Worm (Caenorhabditis elegans) whole organism, L4 larva: ENCODE data around the gene rps-21.
A peak's percentile ranks its signal among the peaks of the same experiment; 100 is the strongest.

ENCODE experiments used
- F44E2.7 ChIP-seq: fragments of 200-800 bp; sonication (Bioruptor generic); IDR thresholded peaks from 2 replicates; pipeline ENCODE4 v2.1.2; 2022; ENCODE audit warnings: missing genetic modification characterization, missing compliant biosample characterization
- T20F7.1 ChIP-seq: fragments of 200-800 bp; sonication (Bioruptor generic); optimal IDR thresholded peaks from 2 replicates; lab custom pipeline; 2018; ENCODE audit warnings: mild to moderate bottlenecking, missing genetic modification characterization, missing compliant biosample characterization
- aha-1 ChIP-seq: fragments of 150-350 bp; peaks from one replicate; lab custom pipeline; 2014; ENCODE audit warnings: missing biosample characterization, missing genetic modification characterization
- ama-1 ChIP-seq: fragments of 150-350 bp; optimal IDR thresholded peaks from 2 replicates; lab custom pipeline; 2014; ENCODE audit warnings: inconsistent platforms, mixed read lengths
- attf-4 ChIP-seq: sonication (generic microtip); optimal IDR thresholded peaks from 3 replicates; lab custom pipeline; 2017; ENCODE audit warnings: missing biosample characterization, missing genetic modification characterization
- ceh-28 ChIP-seq: fragments of 150-350 bp; optimal IDR thresholded peaks from 2 replicates; lab custom pipeline; 2014; ENCODE audit warnings: missing biosample characterization, missing genetic modification reagents, missing genetic modification characterization
- ceh-44 ChIP-seq: fragments of 200-800 bp; sonication (Bioruptor generic); IDR thresholded peaks from 2 replicates; pipeline ENCODE4 v1.3.6; 2022; ENCODE audit warnings: missing genetic modification reagents, missing genetic modification characterization, missing compliant biosample characterization
- ceh-82 ChIP-seq: sonication (generic microtip); optimal IDR thresholded peaks from 2 replicates; lab custom pipeline; 2017; ENCODE audit warnings: missing biosample characterization, missing genetic modification characterization
- cey-2 ChIP-seq: sonication (generic microtip); optimal IDR thresholded peaks from 3 replicates; lab custom pipeline; 2017; ENCODE audit warnings: missing genetic modification characterization, mild to moderate bottlenecking, missing compliant biosample characterization, antibody characterized with exemption, borderline replicate concordance; ENCODE audit not compliant: insufficient read depth
- daf-12 ChIP-seq: fragments of 150-350 bp; optimal IDR thresholded peaks from 2 replicates; lab custom pipeline; 2014; ENCODE audit warnings: missing biosample characterization, missing genetic modification reagents, missing genetic modification characterization
- daf-16 ChIP-seq, 3 experiments: sonication (generic microtip); optimal IDR thresholded peaks; 2 replicates each; lab custom pipeline; 2016 to 2017; ENCODE audit warnings: missing genetic modification characterization in 3 of 3, missing genetic modification reagents in 3 of 3, mild to moderate bottlenecking in 2 of 3, missing compliant biosample characterization in 2 of 3, missing biosample characterization in 1 of 3, moderate library complexity in 1 of 3
- dmd-9 ChIP-seq: fragments of 200-800 bp; sonication (Bioruptor generic); IDR thresholded peaks from 2 replicates; pipeline ENCODE4 v1.3.6; 2022; ENCODE audit warnings: missing genetic modification reagents, missing genetic modification characterization, missing compliant biosample characterization
- dpl-1 ChIP-seq: fragments of 150-350 bp; optimal IDR thresholded peaks from 2 replicates; lab custom pipeline; 2014; ENCODE audit warnings: missing biosample characterization, missing genetic modification reagents, missing genetic modification characterization
- dve-1 ChIP-seq: sonication (generic microtip); optimal IDR thresholded peaks from 2 replicates; lab custom pipeline; 2017; ENCODE audit warnings: antibody characterized with exemption, mild to moderate bottlenecking, missing genetic modification characterization, missing compliant biosample characterization; ENCODE audit not compliant: insufficient read depth
- fkh-10 ChIP-seq: fragments of 150-350 bp; optimal IDR thresholded peaks from 2 replicates; lab custom pipeline; 2014; ENCODE audit warnings: missing biosample characterization, missing genetic modification reagents, missing genetic modification characterization
- fos-1 ChIP-seq: fragments of 150-350 bp; optimal IDR thresholded peaks from 2 replicates; lab custom pipeline; 2014; ENCODE audit warnings: missing biosample characterization, missing genetic modification characterization
- gei-8 ChIP-seq: fragments of 200-800 bp; sonication (Bioruptor generic); optimal IDR thresholded peaks from 2 replicates; lab custom pipeline; 2018; ENCODE audit warnings: mild to moderate bottlenecking, missing genetic modification characterization, missing compliant biosample characterization
- hif-1 ChIP-seq, 2 experiments: sonication (generic microtip); optimal IDR thresholded peaks; 2 replicates each; lab custom pipeline; 2016 to 2017; ENCODE audit warnings: missing compliant biosample characterization in 2 of 2, missing genetic modification characterization in 2 of 2, missing genetic modification reagents in 2 of 2, missing genotype in 2 of 2, mild to moderate bottlenecking in 1 of 2
- hlh-11 ChIP-seq: fragments of 200-800 bp; sonication (Bioruptor generic); optimal IDR thresholded peaks from 2 replicates; lab custom pipeline; 2018; ENCODE audit warnings: mild to moderate bottlenecking, missing genetic modification characterization, missing compliant biosample characterization
- hlh-30 ChIP-seq: sonication (generic microtip); optimal IDR thresholded peaks from 2 replicates; lab custom pipeline; 2017; ENCODE audit warnings: antibody characterized with exemption, mild to moderate bottlenecking, missing genetic modification characterization, missing compliant biosample characterization; ENCODE audit not compliant: insufficient read depth
- hmg-1.1 ChIP-seq: fragments of 200-800 bp; sonication (Bioruptor generic); IDR thresholded peaks from 2 replicates; pipeline ENCODE4 v1.3.6; 2022; ENCODE audit warnings: missing genetic modification reagents, missing genetic modification characterization, missing compliant biosample characterization
- lin-13 ChIP-seq: fragments of 150-350 bp; optimal IDR thresholded peaks from 2 replicates; lab custom pipeline; 2014; ENCODE audit warnings: missing biosample characterization, missing genetic modification reagents, missing genetic modification characterization
- lin-38 ChIP-seq: fragments of 200-800 bp; sonication (Bioruptor generic); IDR thresholded peaks from 2 replicates; pipeline ENCODE4 v1.3.6; 2022; ENCODE audit warnings: missing genetic modification reagents, missing genetic modification characterization, missing compliant biosample characterization
- lin-39 ChIP-seq: fragments of 150-350 bp; optimal IDR thresholded peaks from 2 replicates; lab custom pipeline; 2014; ENCODE audit warnings: missing biosample characterization, missing genetic modification reagents, missing genetic modification characterization
- lsy-2 ChIP-seq, 2 experiments: fragments of 150-350 bp in 1 of 2; sonication (generic microtip) in 1 of 2; optimal IDR thresholded peaks; 2 replicates each; lab custom pipeline; 2014 to 2017; ENCODE audit warnings: missing biosample characterization in 2 of 2, missing genetic modification characterization in 2 of 2
- madf-5 ChIP-seq, 2 experiments: fragments of 200-800 bp; sonication (Bioruptor generic); IDR thresholded peaks; 2 replicates each; pipeline ENCODE4 v1.3.6; 2022; ENCODE audit warnings: missing compliant biosample characterization in 2 of 2, missing genetic modification characterization in 2 of 2
- mep-1 ChIP-seq: fragments of 150-350 bp; sonication (generic microtip); optimal IDR thresholded peaks from 3 replicates; lab custom pipeline; 2014; ENCODE audit warnings: missing biosample characterization, missing genetic modification characterization
- mes-2 ChIP-seq: sonication (generic microtip); optimal IDR thresholded peaks from 2 replicates; lab custom pipeline; 2016; ENCODE audit warnings: missing genotype, mild to moderate bottlenecking, missing genetic modification characterization, missing compliant biosample characterization; ENCODE audit not compliant: poor library complexity, severe bottlenecking
- mxl-3 ChIP-seq: fragments of 200-800 bp; sonication (Bioruptor generic); optimal IDR thresholded peaks from 2 replicates; lab custom pipeline; 2018; ENCODE audit warnings: mild to moderate bottlenecking, missing genetic modification characterization, missing compliant biosample characterization
- nhr-11 ChIP-seq: fragments of 150-350 bp; optimal IDR thresholded peaks from 2 replicates; lab custom pipeline; 2014; ENCODE audit warnings: missing biosample characterization, missing genetic modification characterization
- nhr-111 ChIP-seq: fragments of 200-800 bp; sonication (Bioruptor generic); optimal IDR thresholded peaks from 2 replicates; lab custom pipeline; 2018; ENCODE audit warnings: mild to moderate bottlenecking, missing genetic modification characterization, missing compliant biosample characterization
- nhr-28 ChIP-seq: fragments of 150-350 bp; optimal IDR thresholded peaks from 2 replicates; lab custom pipeline; 2014; ENCODE audit warnings: missing biosample characterization, missing genetic modification characterization
- nhr-6 ChIP-seq: fragments of 150-350 bp; optimal IDR thresholded peaks from 2 replicates; lab custom pipeline; 2014; ENCODE audit warnings: missing biosample characterization, missing genetic modification characterization
- nhr-76 ChIP-seq: fragments of 150-350 bp; optimal IDR thresholded peaks from 2 replicates; lab custom pipeline; 2014; ENCODE audit warnings: missing biosample characterization, missing genetic modification characterization
- nhr-77 ChIP-seq: fragments of 150-350 bp; optimal IDR thresholded peaks from 2 replicates; lab custom pipeline; 2014; ENCODE audit warnings: missing biosample characterization, missing genetic modification characterization
- pha-4 ChIP-seq, 2 experiments: fragments of 150-350 bp in 1 of 2; fragments of 200-800 bp in 1 of 2; sonication (Bioruptor generic) in 1 of 2; IDR thresholded peaks in 1 of 2; optimal IDR thresholded peaks in 1 of 2; 2 replicates each; pipeline versions ENCODE4 v1.3.6 to Lab custom; 2014 to 2022; ENCODE audit warnings: missing genetic modification characterization in 2 of 2, missing genetic modification reagents in 2 of 2, missing biosample characterization in 1 of 2, missing compliant biosample characterization in 1 of 2
- php-3 ChIP-seq: fragments of 200-800 bp; sonication (Bioruptor generic); IDR thresholded peaks from 2 replicates; pipeline ENCODE4 v1.3.6; 2022; ENCODE audit warnings: missing genetic modification reagents, missing genetic modification characterization, missing compliant biosample characterization
- saeg-2 ChIP-seq: fragments of 200-800 bp; sonication (Bioruptor generic); IDR thresholded peaks from 2 replicates; pipeline ENCODE4 v1.3.6; 2022; ENCODE audit warnings: missing genetic modification reagents, missing genetic modification characterization, missing compliant biosample characterization
- skn-1 ChIP-seq: fragments of 150-350 bp; optimal IDR thresholded peaks from 2 replicates; lab custom pipeline; 2014; ENCODE audit warnings: missing biosample characterization, missing genetic modification characterization
- snpc-4 ChIP-seq: fragments of 150-350 bp; optimal IDR thresholded peaks from 2 replicates; lab custom pipeline; 2014; ENCODE audit warnings: missing biosample characterization, missing genetic modification characterization
- spr-1 ChIP-seq: sonication (generic microtip); optimal IDR thresholded peaks from 2 replicates; lab custom pipeline; 2016; ENCODE audit warnings: mild to moderate bottlenecking, missing genetic modification characterization, missing compliant biosample characterization
- unc-130 ChIP-seq: sonication (generic microtip); optimal IDR thresholded peaks from 2 replicates; lab custom pipeline; 2016; ENCODE audit warnings: missing genetic modification reagents, missing genetic modification characterization, missing compliant biosample characterization
- unc-62 ChIP-seq, 3 experiments: fragments of 150-350 bp in 1 of 3; sonication (generic microtip); optimal IDR thresholded peaks in 2 of 3; peaks in 1 of 3; 1 replicate in 1 of 3; 2 replicates in 2 of 3; lab custom pipeline; 2014 to 2017; ENCODE audit warnings: missing biosample characterization in 3 of 3, missing genetic modification characterization in 3 of 3, missing genetic modification reagents in 3 of 3, missing genotype in 1 of 3
- zfp-2 ChIP-seq: sonication (generic microtip); optimal IDR thresholded peaks from 2 replicates; lab custom pipeline; 2016; ENCODE audit warnings: mild to moderate bottlenecking, missing genetic modification characterization, missing compliant biosample characterization
- zip-11 ChIP-seq: fragments of 200-800 bp; sonication (Bioruptor generic); IDR thresholded peaks from 2 replicates; pipeline ENCODE4 v1.3.6; 2022; ENCODE audit warnings: missing genetic modification characterization, missing compliant biosample characterization
- ztf-7 ChIP-seq: fragments of 150-350 bp; optimal IDR thresholded peaks from 2 replicates; lab custom pipeline; 2014; ENCODE audit warnings: missing biosample characterization, missing genetic modification characterization

rps-21 gene

DNA sequence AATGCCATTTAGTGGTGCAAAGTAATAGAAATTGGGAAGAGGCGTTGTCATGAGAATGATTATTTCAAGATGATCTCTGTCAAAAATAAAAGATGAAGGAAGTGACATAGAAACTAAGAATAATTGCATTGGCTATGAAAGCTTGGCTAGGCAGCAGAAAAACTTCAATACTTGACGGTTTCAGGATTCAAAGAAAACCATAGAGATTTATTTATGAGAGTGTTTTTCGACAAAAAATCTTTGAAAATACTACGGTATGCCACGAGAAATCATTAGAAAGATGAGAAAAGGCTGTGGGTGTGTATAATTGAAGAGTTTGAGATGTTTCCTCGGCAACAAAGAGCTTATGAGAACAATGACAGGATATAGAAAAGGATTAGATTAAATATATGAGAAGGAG lies 4.0 kb downstream of the rps-21 start, which contains the start of gene F37C12.14:
TSS of gene F37C12.14 (minus strand) at position 101 of the 400 bp plus-strand sequence.
- TF ChIP-seq nhr-111 (no peak), lin-38 (GFP tag; lab: Robert Waterston, UW) (no peak)

DNA sequence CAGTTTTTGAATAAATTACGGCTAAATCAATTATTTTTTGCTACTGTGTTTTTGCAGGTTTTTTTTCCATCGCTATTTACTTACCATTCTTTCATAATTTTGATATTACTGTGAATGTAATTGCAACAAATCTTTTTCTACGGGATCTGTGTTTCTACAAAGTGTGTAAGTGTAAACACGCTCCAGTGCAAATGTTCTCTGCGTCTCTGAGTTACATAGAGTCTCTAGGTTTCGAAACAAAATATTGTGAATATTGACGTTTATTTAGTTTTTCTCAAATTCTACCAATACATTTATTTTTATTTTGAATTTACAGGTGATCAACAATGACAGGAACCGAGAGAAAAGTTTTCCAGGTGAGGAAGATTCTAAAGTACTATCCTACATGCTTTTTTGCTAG lies 5.4 kb downstream of the rps-21 start, which contains the start of gene yju-2:
TSS of gene yju-2 (plus strand) at position 315 of the 400 bp plus-strand sequence.
- TF ChIP-seq ceh-82 (no peak), fos-1 (tag; lab: Kevin White, UChicago) (no peak), hlh-30 (tag; lab: Kevin White, UChicago) (peak; percentile 64), nhr-11 (tag; lab: Kevin White, UChicago) (peak; percentile 39), aha-1 (tag; lab: Kevin White, UChicago) (peak; percentile 42), lsy-2 (tag; optimal IDR thresholded peaks at IDR 0.05; lab: Kevin White, UChicago) (peak in 1 of 2 experiments; percentile 86), F44E2.7 (no peak), fkh-10 (GFP tag; lab: Kevin White, UChicago) (peak; percentile 2), dmd-9 (no peak), skn-1 (tag; lab: Kevin White, UChicago) (no peak), dpl-1 (GFP tag; lab: Kevin White, UChicago) (peak; percentile 55), nhr-28 (tag; lab: Kevin White, UChicago) (peak; percentile 11), pha-4 (GFP tag; IDR thresholded peaks at IDR 0.05; lab: Robert Waterston, UW) (no peak), pha-4 (tag; optimal IDR thresholded peaks at IDR 0.05; lab: Kevin White, UChicago) (peak; percentile 3), lin-13 (peak; percentile 72), attf-4 (tag; lab: Kevin White, UChicago) (no peak), ztf-7 (peak; percentile 18), hif-1 (tag; optimal IDR thresholded peaks at IDR 0.05; lab: Kevin White, UChicago) (peak in 1 of 2 experiments; percentile 47), php-3 (GFP tag; lab: Robert Waterston, UW) (no peak), lin-38 (GFP tag; lab: Robert Waterston, UW) (peak; percentile 86), madf-5 (GFP tag; IDR thresholded peaks at IDR 0.05; lab: Robert Waterston, UW) (no peak), zfp-2 (tag; lab: Kevin White, UChicago) (peak; percentile 36), zip-11 (no peak), mep-1 (tag; lab: Kevin White, UChicago) (peak; percentile 78), cey-2 (tag; lab: Kevin White, UChicago) (no peak), nhr-77 (peak; percentile 32), daf-16 (GFP tag; optimal IDR thresholded peaks at IDR 0.05; lab: Kevin White, UChicago) (no peak), daf-16 (tag; optimal IDR thresholded peaks at IDR 0.05; lab: Kevin White, UChicago) (peak; percentile 66), dve-1 (peak; percentile 55), nhr-6 (tag; lab: Kevin White, UChicago) (peak; percentile 60), unc-130 (GFP tag; lab: Kevin White, UChicago) (peak; percentile 8), T20F7.1 (GFP tag; lab: Kevin White, UChicago) (peak; percentile 62), spr-1 (tag; lab: Kevin White, UChicago) (no peak), gei-8 (GFP tag; lab: Kevin White, UChicago) (no peak), mes-2 (tag; lab: Kevin White, UChicago) (peak; percentile 89), saeg-2 (no peak), lin-39 (tag; lab: Kevin White, UChicago) (no peak), ama-1 (lab: Kevin White, UChicago) (peak; percentile 1), ceh-44 (GFP tag; lab: Robert Waterston, UW) (no peak)

DNA sequence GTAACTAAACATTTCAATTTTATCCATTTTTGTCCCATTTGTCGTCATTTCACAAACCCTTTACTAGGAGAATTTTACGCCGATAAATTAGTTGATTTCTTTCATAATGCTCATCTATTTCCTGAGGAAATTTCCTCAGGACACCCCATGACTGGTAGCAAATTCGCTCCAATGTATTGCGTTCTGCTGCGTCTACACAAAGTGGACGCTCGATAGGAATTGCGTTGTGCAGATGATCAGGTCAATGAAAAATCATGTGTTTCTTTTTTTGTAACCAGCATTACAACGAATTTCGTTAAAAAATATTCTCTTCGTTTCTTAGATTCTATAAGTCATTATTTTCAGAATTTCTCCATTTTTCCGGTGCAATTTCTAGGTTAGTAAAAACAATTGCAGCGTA lies 7.6 kb downstream of the rps-21 start, which contains the start of gene epg-4:
TSS of gene epg-4 (plus strand) at position 346 of the 400 bp plus-strand sequence.
- TF ChIP-seq cey-2 (tag; lab: Kevin White, UChicago) (no peak), gei-8 (GFP tag; lab: Kevin White, UChicago) (no peak), zfp-2 (tag; lab: Kevin White, UChicago) (peak; percentile 33), nhr-111 (peak; percentile 14), dpl-1 (GFP tag; lab: Kevin White, UChicago) (peak; percentile 41), ceh-28 (tag; lab: Kevin White, UChicago) (no peak), nhr-76 (tag; lab: Kevin White, UChicago) (no peak), unc-62 (GFP tag; optimal IDR thresholded peaks at IDR 0.05 in 1 of 2; lab: Kevin White, UChicago) (no peak), unc-62 (tag; optimal IDR thresholded peaks at IDR 0.05; lab: Kevin White, UChicago) (no peak), snpc-4 (tag; lab: Kevin White, UChicago) (no peak), mep-1 (tag; lab: Kevin White, UChicago) (peak; percentile 63), mxl-3 (GFP tag; lab: Kevin White, UChicago) (peak; percentile 49), lin-13 (peak; percentile 33), hlh-11 (tag; lab: Kevin White, UChicago) (peak; percentile 65), dve-1 (peak; percentile 33), daf-12 (tag; lab: Kevin White, UChicago) (no peak), hmg-1.1 (GFP tag; lab: Robert Waterston, UW) (peak; percentile 65; the same call in 1 of the 2 replicates)
